Fruit fly (Drosophila melanogaster): ENCODE measurements around the gene Galk.

The Galk gene

dm6 chr3L:8985848-8986320, at the start of gene Galk (continued):
- TF ChIP-seq pan (optimal IDR thresholded peaks at IDR 0.05) (no peak), pan (GFP tag; optimal IDR thresholded peaks at IDR 0.05 in 1 of 2, IDR thresholded peaks at IDR 0.05 in 1 of 2) (peak in 1 of 2 experiments; percentile 81), dpn (GFP tag; optimal IDR thresholded peaks at IDR 0.05) (peak; percentile 68 to 75), fu2 (GFP tag; optimal IDR thresholded peaks at IDR 0.05) (peak; percentile 41), TFAM (GFP tag; optimal IDR thresholded peaks at IDR 0.05) (no peak), slbo (GFP tag; IDR thresholded peaks at IDR 0.05) (peak; percentile 90), CG4328 (GFP tag; optimal IDR thresholded peaks at IDR 0.05) (peak; percentile 58), tna (GFP tag; IDR thresholded peaks at IDR 0.05; ENCODE audit: partially characterized antibody) (no peak), twi (tag; optimal IDR thresholded peaks at IDR 0.05) (no peak), repo (GFP tag; optimal IDR thresholded peaks at IDR 0.05) (peak; percentile 18), Lpt (GFP tag; optimal IDR thresholded peaks at IDR 0.05) (no peak), CG7839 (tag; optimal IDR thresholded peaks at IDR 0.05) (peak; percentile 59), CG12942 (GFP tag; optimal IDR thresholded peaks at IDR 0.05) (peak; percentile 11), Hr3 (GFP tag; optimal IDR thresholded peaks at IDR 0.05) (peak; percentile 45), Blimp-1 (GFP tag; optimal IDR thresholded peaks at IDR 0.05) (peak; percentile 38), sug (tag; optimal IDR thresholded peaks at IDR 0.05) (peak; percentile 79), pnt (GFP tag; optimal IDR thresholded peaks at IDR 0.05) (no peak), CG17612 (GFP tag; IDR thresholded peaks at IDR 0.05) (peak; percentile 33), Med (GFP tag) (peak; percentile 94), Lhr (GFP tag; optimal IDR thresholded peaks at IDR 0.05) (no peak), ab (GFP tag; optimal IDR thresholded peaks at IDR 0.05) (no peak), CG14014 (GFP tag; IDR thresholded peaks at IDR 0.05) (peak; percentile 46; the same call in 1 of the 2 replicates), ATbp (GFP tag; optimal IDR thresholded peaks at IDR 0.05) (peak; percentile 83), CG14710 (tag; optimal IDR thresholded peaks at IDR 0.05) (peak; percentile 1), CG4730 (GFP tag; IDR thresholded peaks at IDR 0.05) (peak; percentile 52; the same call in 1 of the 2 replicates), pfk (GFP tag; optimal IDR thresholded peaks at IDR 0.05) (peak; percentile 37), fd3F (GFP tag; optimal IDR thresholded peaks at IDR 0.05) (peak; percentile 24), caup (GFP tag; optimal IDR thresholded peaks at IDR 0.05; ENCODE audit: severe bottlenecking) (peak; percentile 65), CG4404 (GFP tag; IDR thresholded peaks at IDR 0.05) (no peak), tgo (GFP tag; IDR thresholded peaks at IDR 0.05) (peak; percentile 66; the same call in 2 of the 3 replicates), CG12769 (tag; optimal IDR thresholded peaks at IDR 0.05) (peak; percentile 88), az2 (GFP tag; optimal IDR thresholded peaks at IDR 0.05) (peak; percentile 64), ato (GFP tag; IDR thresholded peaks at IDR 0.05; ENCODE audit: partially characterized antibody) (no peak), CG34224 (GFP tag; IDR thresholded peaks at IDR 0.05; ENCODE audit: partially characterized antibody) (no peak), CG1024 (GFP tag; IDR thresholded peaks at IDR 0.05) (peak; percentile 49), cg (GFP tag; optimal IDR thresholded peaks at IDR 0.05) (no peak), Dip3 (GFP tag; optimal IDR thresholded peaks at IDR 0.05) (peak; percentile 43), CG7372 (GFP tag; IDR thresholded peaks at IDR 0.05) (peak; percentile 54), H2.0 (GFP tag; IDR thresholded peaks at IDR 0.05) (peak; percentile 63), CG16813 (GFP tag; IDR thresholded peaks at IDR 0.05; ENCODE audit: partially characterized antibody) (no peak), tx (GFP tag; optimal IDR thresholded peaks at IDR 0.05) (peak; percentile 55), sqz (GFP tag; optimal IDR thresholded peaks at IDR 0.05) (no peak), Nf-YB (GFP tag; optimal IDR thresholded peaks at IDR 0.05) (no peak), Sox100B (GFP tag; optimal IDR thresholded peaks at IDR 0.05) (no peak), CG6854 (GFP tag; optimal IDR thresholded peaks at IDR 0.05) (peak; percentile 51), luna (GFP tag; optimal IDR thresholded peaks at IDR 0.05) (peak; percentile 24), cad (GFP tag; optimal IDR thresholded peaks at IDR 0.05) (no peak), ftz-f1 (GFP tag; optimal IDR thresholded peaks at IDR 0.05) (peak; percentile 78), Oli (tag; optimal IDR thresholded peaks at IDR 0.05) (no peak), CHES-1-like (GFP tag; optimal IDR thresholded peaks at IDR 0.05) (peak; percentile 58), zfh2 (GFP tag; optimal IDR thresholded peaks at IDR 0.05) (peak; percentile 56)
